Fruit fly (Drosophila melanogaster): Measurements from ENCODE around the gene CG3386.

Gene CG3386

dm6 chr3L:699368-700150 is 17.3 kb upstream of the CG3386 start (continued):
- TF ChIP-seq CG10274 (GFP tag; optimal IDR thresholded peaks at IDR 0.05) (no peak), CG3281 (GFP tag; optimal IDR thresholded peaks at IDR 0.05) (peak; percentile 52), al (GFP tag; IDR thresholded peaks at IDR 0.05) (no peak), cato (GFP tag; optimal IDR thresholded peaks at IDR 0.05; ENCODE audit: borderline replicate concordance) (peak; percentile 29), Nf-YB (GFP tag; optimal IDR thresholded peaks at IDR 0.05) (peak; percentile 0), CG30403 (GFP tag; optimal IDR thresholded peaks at IDR 0.05) (peak; percentile 66), schlank (tag; optimal IDR thresholded peaks at IDR 0.05) (peak; percentile 5), CG6175 (GFP tag; IDR thresholded peaks at IDR 0.05) (no peak), ham (GFP tag; IDR thresholded peaks at IDR 0.05) (no peak), kay (GFP tag; optimal IDR thresholded peaks at IDR 0.05) (no peak), org-1 (GFP tag; optimal IDR thresholded peaks at IDR 0.05) (no peak), CG13894 (tag; optimal IDR thresholded peaks at IDR 0.05) (peak; percentile 100), abd-A (tag; optimal IDR thresholded peaks at IDR 0.05) (no peak), Ssrp (tag; optimal IDR thresholded peaks at IDR 0.05) (peak; percentile 48), Rfx (GFP tag; IDR thresholded peaks at IDR 0.05) (no peak; the same call in none of the 2 replicates), CG34224 (GFP tag; IDR thresholded peaks at IDR 0.05; ENCODE audit: partially characterized antibody) (peak; percentile 9; the same call in 1 of the 3 replicates), crp (GFP tag; optimal IDR thresholded peaks at IDR 0.05) (peak in 1 of 2 experiments; percentile 6), run (tag; optimal IDR thresholded peaks at IDR 0.05) (no peak), sd (tag; optimal IDR thresholded peaks at IDR 0.05) (peak; percentile 63), Dad (GFP tag; optimal IDR thresholded peaks at IDR 0.05) (peak; percentile 2), CG12942 (GFP tag; optimal IDR thresholded peaks at IDR 0.05) (no peak), CG11695 (GFP tag; IDR thresholded peaks at IDR 0.05) (peak; percentile 29; the same call in 1 of the 3 replicates), lbe (GFP tag; optimal IDR thresholded peaks at IDR 0.05) (no peak), Fer1 (GFP tag; optimal IDR thresholded peaks at IDR 0.05) (peak; percentile 24), CG2120 (GFP tag; optimal IDR thresholded peaks at IDR 0.05) (peak; percentile 63), hth (optimal IDR thresholded peaks at IDR 0.05) (no peak), CG31441 (GFP tag; IDR thresholded peaks at IDR 0.05) (0 out of 2 replicates have a peak, but pooled peaks have one; percentile 45), CG10979 (tag; optimal IDR thresholded peaks at IDR 0.05) (peak; percentile 25), az2 (GFP tag; optimal IDR thresholded peaks at IDR 0.05) (peak; percentile 54), CG12104 (GFP tag; optimal IDR thresholded peaks at IDR 0.05) (peak; percentile 13), Ada2b (GFP tag; IDR thresholded peaks at IDR 0.05) (no peak), Hand (GFP tag; optimal IDR thresholded peaks at IDR 0.05) (peak; percentile 3), Adf1 (GFP tag; IDR thresholded peaks at IDR 0.05) (peak; percentile 94), CG9817 (tag; optimal IDR thresholded peaks at IDR 0.05) (peak; percentile 31), Nf-YC (tag; optimal IDR thresholded peaks at IDR 0.05) (peak; percentile 23), ATbp (GFP tag; optimal IDR thresholded peaks at IDR 0.05) (peak; percentile 9), CG2712 (tag; optimal IDR thresholded peaks at IDR 0.05) (peak; percentile 37), sens-2 (GFP tag; IDR thresholded peaks at IDR 0.05) (no peak), CoRest (tag; optimal IDR thresholded peaks at IDR 0.05) (peak; percentile 59), CG12071 (GFP tag; optimal IDR thresholded peaks at IDR 0.05) (no peak), en (GFP tag; optimal IDR thresholded peaks at IDR 0.05) (no peak), CG7839 (tag; optimal IDR thresholded peaks at IDR 0.05) (peak; percentile 58), oc (tag; optimal IDR thresholded peaks at IDR 0.05) (no peak), ssp (GFP tag; IDR thresholded peaks at IDR 0.05) (0 out of 2 replicates have a peak, but pooled peaks have one; percentile 4), sc (optimal IDR thresholded peaks at IDR 0.05) (no peak), sc (GFP tag; optimal IDR thresholded peaks at IDR 0.05) (no peak), CG4820 (GFP tag; optimal IDR thresholded peaks at IDR 0.05) (peak; percentile 30), CG13775 (GFP tag; optimal IDR thresholded peaks at IDR 0.05) (peak; percentile 60), tio (GFP tag; optimal IDR thresholded peaks at IDR 0.05) (peak; percentile 61)
